Worm (Caenorhabditis elegans) whole organism, late embryonic: ENCODE data around the gene C05D11.5.

Experiments
- Y22D7AL.16 ChIP-seq: sonication (generic microtip); optimal IDR thresholded peaks from 2 replicates; lab custom pipeline; 2016; ENCODE audit warnings: missing genetic modification characterization, missing compliant biosample characterization
- ceh-34 ChIP-seq: sonication (generic microtip); optimal IDR thresholded peaks from 2 replicates; lab custom pipeline; 2016; ENCODE audit warnings: mild to moderate bottlenecking, missing genetic modification characterization, missing compliant biosample characterization
- ceh-45 ChIP-seq: fragments of 200-800 bp; sonication (Bioruptor generic); IDR thresholded peaks from 2 replicates; pipeline ENCODE4 v1.3.6; 2022; ENCODE audit warnings: missing genetic modification reagents, missing genetic modification characterization, missing compliant biosample characterization
- dmd-4 ChIP-seq: sonication (generic microtip); optimal IDR thresholded peaks from 2 replicates; lab custom pipeline; 2016; ENCODE audit warnings: borderline replicate concordance, missing genetic modification characterization, missing compliant biosample characterization
- ref-2 ChIP-seq: sonication (generic microtip); optimal IDR thresholded peaks from 2 replicates; lab custom pipeline; 2016; ENCODE audit warnings: missing genetic modification characterization, missing compliant biosample characterization
- tbx-7 ChIP-seq: sonication (generic microtip); optimal IDR thresholded peaks from 2 replicates; lab custom pipeline; 2016; ENCODE audit warnings: missing genotype, missing genetic modification characterization, missing compliant biosample characterization

- no peak for TF ChIP-seq ref-2
- TF ChIP-seq Y22D7AL.16 = no peak
- TF ChIP-seq tbx-7 (tag; lab: Kevin White, UChicago) = no peak
- no peak for TF ChIP-seq ceh-34 (tag; lab: Kevin White, UChicago)
- no peak for TF ChIP-seq dmd-4
- TF ChIP-seq ceh-45 (GFP tag; lab: Robert Waterston, UW) = no peak
Measured at ce11 chrIII:6360114-6360513, 51.7 kb downstream of the C05D11.5 start.
